Fruit fly (Drosophila melanogaster) whole organism, embryonic: ENCODE results near the gene Prdm13.
"Not testable (repeated sequence)": the region's sequence is repeated elsewhere in the genome, so short reads cannot be mapped to it uniquely, and the experiment has no call there.

Experiments used
- CG13775 ChIP-seq: fragments of 200-800 bp; sonication (Bioruptor generic); optimal IDR thresholded peaks from 3 replicates; lab custom pipeline; 2017; ENCODE audit warnings: missing biosample characterization, mild to moderate bottlenecking, missing genetic modification characterization
- CG16815 ChIP-seq: fragments of 200-800 bp; sonication (Bioruptor generic); optimal IDR thresholded peaks from 3 replicates; lab custom pipeline; 2017; ENCODE audit warnings: missing biosample characterization, mild to moderate bottlenecking, missing genetic modification characterization
- CG3281 ChIP-seq: fragments of 200-800 bp; sonication (Bioruptor generic); optimal IDR thresholded peaks from 3 replicates; lab custom pipeline; 2017; ENCODE audit warnings: missing biosample characterization, mild to moderate bottlenecking, missing genetic modification characterization
- CG7839 ChIP-seq: fragments of 200-800 bp; sonication (Bioruptor generic); optimal IDR thresholded peaks from 3 replicates; lab custom pipeline; 2018; ENCODE audit warnings: missing biosample characterization, mild to moderate bottlenecking, missing genetic modification characterization, moderate library complexity
- Hmx ChIP-seq: fragments of 200-800 bp; sonication (Bioruptor generic); optimal IDR thresholded peaks from 2 replicates; lab custom pipeline; 2016; ENCODE audit warnings: missing biosample characterization, missing genetic modification characterization
- gce ChIP-seq: fragments of 200-800 bp; sonication (Bioruptor generic); IDR thresholded peaks from 3 replicates; pipeline ENCODE4 v1.3.6; 2022; ENCODE audit warnings: missing biosample characterization, missing genetic modification characterization

DNA sequence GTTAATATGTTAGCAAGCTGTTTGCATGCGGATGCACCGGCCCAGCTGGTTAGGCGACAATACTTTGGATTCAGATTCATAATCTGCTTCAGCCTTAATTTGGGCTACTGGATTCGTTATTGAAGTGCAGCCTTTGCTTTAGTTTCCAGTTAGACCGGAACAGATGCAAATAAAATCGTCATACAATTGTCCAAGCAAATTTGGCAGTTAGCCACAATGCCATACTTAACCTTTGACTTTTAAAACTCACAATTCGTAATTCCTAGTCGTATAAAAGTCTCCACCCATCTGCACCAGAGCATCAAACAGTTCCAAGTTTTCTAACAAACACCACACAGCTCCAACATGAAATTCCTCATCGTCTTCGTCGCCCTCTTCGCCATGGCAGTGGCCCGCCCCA, 13.7 kb upstream of the Prdm13 start, which contains the start of gene Lcp65Ab1:
- TF ChIP-seq CG16815; CG13775 (GFP tag; lab: Kevin White, UChicago); Hmx (GFP tag; lab: Kevin White, UChicago); gce; CG3281 (GFP tag; lab: Kevin White, UChicago); CG7839 (tag; lab: Kevin White, UChicago): not testable (repeated sequence)
